Fruit fly (Drosophila melanogaster) whole organism, adult: ENCODE measurements around the gene Sr-CIV.

Experiments
- CG5204 ChIP-seq: fragments of 200-800 bp; sonication (Bioruptor generic); optimal IDR thresholded peaks from 2 replicates; lab custom pipeline; 2016; ENCODE audit warnings: missing biosample characterization, missing genetic modification characterization
- CG7101 ChIP-seq: fragments of 200-800 bp; sonication (Bioruptor generic); optimal IDR thresholded peaks from 2 replicates; lab custom pipeline; 2018; ENCODE audit warnings: missing biosample characterization, mild to moderate bottlenecking, missing genetic modification characterization, moderate library complexity
- Mnt ChIP-seq: fragments of 200-800 bp; sonication (Bioruptor generic); optimal IDR thresholded peaks from 2 replicates; lab custom pipeline; 2016; ENCODE audit warnings: missing biosample characterization, mild to moderate bottlenecking, missing genetic modification characterization
- pad ChIP-seq: fragments of 200-800 bp; sonication (Bioruptor generic); optimal IDR thresholded peaks from 3 replicates; lab custom pipeline; 2017; ENCODE audit warnings: missing biosample characterization, missing genetic modification characterization, mild to moderate bottlenecking, moderate library complexity, missing genetic modification reagents
- tj ChIP-seq: fragments of 200-800 bp; sonication (Bioruptor generic); optimal IDR thresholded peaks from 3 replicates; lab custom pipeline; 2017; ENCODE audit warnings: missing biosample characterization, mild to moderate bottlenecking, missing genetic modification characterization, moderate library complexity

DNA sequence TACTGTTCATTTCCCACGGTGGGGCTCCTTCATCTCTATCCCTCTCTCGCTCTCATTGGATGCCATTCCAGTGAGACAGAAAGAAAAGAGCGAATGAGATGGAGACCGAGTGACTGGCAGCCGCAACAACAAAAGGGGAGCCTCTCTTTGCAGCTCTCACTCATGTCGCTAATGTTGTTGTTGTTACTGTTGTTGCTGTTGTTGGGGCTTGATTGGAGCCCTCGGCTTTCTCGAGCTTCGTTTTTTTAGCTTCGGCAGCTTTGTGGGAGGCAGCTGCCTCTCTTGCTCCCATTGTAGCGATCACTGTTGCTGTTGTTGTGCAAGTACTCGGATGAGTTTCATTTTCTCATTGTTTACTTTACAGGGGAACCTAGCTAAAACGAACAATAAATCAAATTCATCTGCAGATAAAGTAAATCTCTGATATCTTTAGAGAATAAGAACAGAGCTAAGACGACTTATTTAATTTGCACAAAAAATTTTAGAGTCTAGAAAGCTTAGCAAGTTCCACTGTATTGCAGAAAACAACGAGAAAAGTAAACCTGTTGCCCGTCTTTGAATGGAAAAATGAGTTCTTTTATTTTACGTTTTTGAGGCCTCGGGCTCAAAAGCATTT is 10.5 kb upstream of the Sr-CIV start:
- TF ChIP-seq pad (GFP tag; lab: Kevin White, UChicago): no peak
- TF ChIP-seq tj (GFP tag; lab: Kevin White, UChicago): no peak
- TF ChIP-seq Mnt: no peak
- no peak for TF ChIP-seq CG7101
- no peak for TF ChIP-seq CG5204 (GFP tag; lab: Kevin White, UChicago)
